Fruit fly (Drosophila melanogaster): ENCODE data around the gene ko.

The ko gene

dm6 chr3L:21175531-21176271 is 44.7 kb upstream of the ko start (continued):
- TF ChIP-seq pros (GFP tag; optimal IDR thresholded peaks at IDR 0.05) (no peak), ind (GFP tag; optimal IDR thresholded peaks at IDR 0.05) (no peak), CG2712 (tag; optimal IDR thresholded peaks at IDR 0.05) (peak; percentile 56), CG3847 (GFP tag; IDR thresholded peaks at IDR 0.05) (0 out of 2 replicates have a peak, but pooled peaks have one; percentile 26), az2 (GFP tag; optimal IDR thresholded peaks at IDR 0.05) (no peak), usp (GFP tag; optimal IDR thresholded peaks at IDR 0.05) (no peak), Atf3 (GFP tag; optimal IDR thresholded peaks at IDR 0.05) (no peak), eyg (GFP tag; optimal IDR thresholded peaks at IDR 0.05) (no peak), ash1 (GFP tag; optimal IDR thresholded peaks at IDR 0.05) (no peak), knrl (GFP tag; IDR thresholded peaks at IDR 0.05; ENCODE audit: partially characterized antibody) (peak; percentile 58), ewg (GFP tag; optimal IDR thresholded peaks at IDR 0.05) (peak; percentile 38), zfh1 (GFP tag; IDR thresholded peaks at IDR 0.05) (no peak), amos (GFP tag; IDR thresholded peaks at IDR 0.05; ENCODE audit: partially characterized antibody) (0 out of 2 replicates have a peak, but pooled peaks have one; percentile 25), corto (GFP tag; optimal IDR thresholded peaks at IDR 0.05) (no peak), Elba2 (GFP tag; optimal IDR thresholded peaks at IDR 0.05) (no peak), CG4617 (GFP tag; optimal IDR thresholded peaks at IDR 0.05; ENCODE audit: borderline replicate concordance) (peak; percentile 82), Rfx (GFP tag; IDR thresholded peaks at IDR 0.05) (0 out of 2 replicates have a peak, but pooled peaks have one; percentile 30), CG4820 (GFP tag; optimal IDR thresholded peaks at IDR 0.05) (no peak), gem (tag; optimal IDR thresholded peaks at IDR 0.05) (peak; percentile 1), Nf-YC (tag; optimal IDR thresholded peaks at IDR 0.05) (peak; percentile 3), CG11695 (GFP tag; IDR thresholded peaks at IDR 0.05) (no peak), Bgb (GFP tag; IDR thresholded peaks at IDR 0.05; ENCODE audit: partially characterized antibody) (0 out of 2 replicates have a peak, but pooled peaks have one; percentile 4), CG2120 (GFP tag; optimal IDR thresholded peaks at IDR 0.05) (peak; percentile 36), Ssrp (tag; optimal IDR thresholded peaks at IDR 0.05) (no peak), sima (GFP tag; optimal IDR thresholded peaks at IDR 0.05) (no peak), hkb (optimal IDR thresholded peaks at IDR 0.05) (peak; percentile 70), hkb (GFP tag; IDR thresholded peaks at IDR 0.05) (no peak), tap (tag; optimal IDR thresholded peaks at IDR 0.05) (no peak), Rx (GFP tag; IDR thresholded peaks at IDR 0.05) (no peak), sd (tag; optimal IDR thresholded peaks at IDR 0.05) (peak; percentile 85), Asciz (GFP tag; optimal IDR thresholded peaks at IDR 0.05) (no peak), Sox102F (GFP tag; optimal IDR thresholded peaks at IDR 0.05) (no peak), B-H2 (GFP tag; optimal IDR thresholded peaks at IDR 0.05) (no peak), ERR (GFP tag; optimal IDR thresholded peaks at IDR 0.05) (no peak), mam (GFP tag; optimal IDR thresholded peaks at IDR 0.05) (no peak), CG16813 (GFP tag; IDR thresholded peaks at IDR 0.05; ENCODE audit: partially characterized antibody) (0 out of 3 replicates have a peak, but pooled peaks have one; percentile 44), CG13287 (GFP tag; IDR thresholded peaks at IDR 0.05; ENCODE audit: partially characterized antibody) (peak; percentile 53), CG8478 (optimal IDR thresholded peaks at IDR 0.05) (peak; percentile 75), D (optimal IDR thresholded peaks at IDR 0.05) (no peak), D (GFP tag; optimal IDR thresholded peaks at IDR 0.05) (no peak), CG16815 (GFP tag; optimal IDR thresholded peaks at IDR 0.05) (no peak), CG17568 (GFP tag; optimal IDR thresholded peaks at IDR 0.05) (no peak), HmgD (GFP tag; optimal IDR thresholded peaks at IDR 0.05) (peak; percentile 11), nerfin-1 (tag; optimal IDR thresholded peaks at IDR 0.05) (peak; percentile 50), Hand (GFP tag; optimal IDR thresholded peaks at IDR 0.05) (no peak), bbx (GFP tag; IDR thresholded peaks at IDR 0.05; ENCODE audit: partially characterized antibody) (0 out of 2 replicates have a peak, but pooled peaks have one; percentile 48), CG11504 (tag; optimal IDR thresholded peaks at IDR 0.05) (peak; percentile 28), p53 (GFP tag; optimal IDR thresholded peaks at IDR 0.05) (no peak), C15 (GFP tag; IDR thresholded peaks at IDR 0.05) (no peak)
